Worm (Caenorhabditis elegans): ENCODE data around the gene nid-1.
A peak's percentile ranks its signal among the peaks of the same experiment; 100 is the strongest.
"Not testable (repeated sequence)": the region's sequence is repeated elsewhere in the genome, so short reads cannot be mapped to it uniquely, and the experiment has no call there.

Gene nid-1

DNA sequence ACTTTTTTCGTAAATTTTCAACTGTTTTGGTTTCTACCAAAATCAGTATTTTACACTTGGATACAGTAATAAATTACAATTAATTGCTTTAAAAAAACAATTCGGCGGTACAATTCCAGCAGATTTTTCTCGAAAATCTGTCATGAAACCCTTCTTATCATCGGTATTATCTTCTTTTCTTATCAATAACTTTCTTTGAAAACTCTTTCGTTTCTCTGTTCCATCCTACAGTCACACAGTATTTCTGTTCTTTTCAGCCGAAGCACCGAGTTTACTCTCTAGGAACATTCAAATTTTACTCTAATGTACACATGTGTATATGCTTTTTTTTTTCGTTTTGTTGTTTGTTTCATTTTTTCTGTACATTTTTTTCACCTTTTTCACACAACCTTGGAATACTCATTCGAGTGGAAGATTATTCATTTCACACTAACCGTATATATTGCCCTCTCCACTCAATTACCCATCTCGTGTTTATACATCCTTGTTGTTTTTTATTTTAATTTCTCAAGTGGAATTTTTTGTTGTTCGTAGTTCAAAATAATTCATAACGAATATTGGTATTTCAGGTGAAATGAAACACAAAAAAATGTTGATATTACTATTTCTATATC is at the start of gene nid-1:
Gene nid-1 (plus strand): TSS at position 564 of the 614 bp plus-strand sequence.
- no peak for TF ChIP-seq T22C8.4 (GFP tag; IDR thresholded peaks at IDR 0.05)
- TF ChIP-seq ztf-23 (GFP tag; IDR thresholded peaks at IDR 0.05): no peak

ce11 chrV:12865615-12866014 is 44.3 kb upstream of the nid-1 start, which contains the start of gene T07F10.5:
TSS of gene T07F10.5 (plus strand) at chrV:12865915.
- not testable (repeated sequence) for TF ChIP-seq ztf-29, ztf-23, tab-1 (GFP tag; IDR thresholded peaks at IDR 0.05)

- TF ChIP-seq ztf-29 (GFP tag; IDR thresholded peaks at IDR 0.05) (no peak), flt-1 (GFP tag; IDR thresholded peaks at IDR 0.05) (no peak), tab-1 (GFP tag; IDR thresholded peaks at IDR 0.05) (no peak), med-1 (GFP tag; optimal IDR thresholded peaks at IDR 0.05; ENCODE audit: insufficient read depth) (no peak), cog-1 (tag; optimal IDR thresholded peaks at IDR 0.05) (no peak), ref-1 (GFP tag; conservative IDR thresholded peaks at IDR 0.05) (no peak), T22C8.4 (GFP tag; IDR thresholded peaks at IDR 0.05) (no peak), ztf-23 (GFP tag; IDR thresholded peaks at IDR 0.05) (no peak), klf-2 (GFP tag; conservative IDR thresholded peaks at IDR 0.05) (no peak)
Observed at ce11 chrV:12867997-12868396, 41.9 kb upstream of the nid-1 start, which contains the start of gene nspg-1. TSS of gene nspg-1 (minus strand) at chrV:12868097.

DNA sequence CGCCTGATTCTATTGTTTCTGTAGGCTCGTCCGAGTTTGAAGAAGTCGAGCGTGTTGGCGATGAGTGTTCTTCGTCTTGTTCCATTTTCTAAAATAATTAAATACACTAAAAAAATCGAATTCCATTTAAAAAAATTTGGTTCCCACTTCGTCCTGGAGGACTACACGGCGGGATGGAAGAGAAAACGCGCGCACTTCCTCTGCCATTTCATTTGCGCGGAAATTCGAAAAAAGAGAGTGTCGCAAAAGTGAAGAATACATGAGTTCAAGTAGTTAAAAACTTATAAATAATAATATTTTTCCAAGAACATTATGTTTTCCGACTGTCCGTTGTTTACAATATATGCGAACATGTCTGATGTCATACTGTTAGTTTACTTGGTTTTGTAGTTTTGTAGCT is 40.0 kb upstream of the nid-1 start, which contains the start of gene T07F10.3:
Gene T07F10.3 (minus strand): TSS at position 98 of the 400 bp plus-strand sequence.
- TF ChIP-seq ztf-23 (GFP tag; IDR thresholded peaks at IDR 0.05) (peak; percentile 87), flt-1 (GFP tag; IDR thresholded peaks at IDR 0.05) (peak; percentile 85), klf-2 (GFP tag; conservative IDR thresholded peaks at IDR 0.05) (peak; percentile 67; the same call in 1 of the 2 replicates), ztf-29 (GFP tag; IDR thresholded peaks at IDR 0.05) (no peak), tab-1 (GFP tag; IDR thresholded peaks at IDR 0.05) (no peak), cog-1 (tag; optimal IDR thresholded peaks at IDR 0.05) (peak; percentile 77), T22C8.4 (GFP tag; IDR thresholded peaks at IDR 0.05) (peak; percentile 23; the same call in 1 of the 2 replicates)

ce11 chrV:12870740-12871139 is 39.2 kb upstream of the nid-1 start:
- TF ChIP-seq tab-1 (GFP tag; IDR thresholded peaks at IDR 0.05) (no peak), cog-1 (tag; optimal IDR thresholded peaks at IDR 0.05) (no peak), ztf-23 (GFP tag; IDR thresholded peaks at IDR 0.05) (no peak)

DNA sequence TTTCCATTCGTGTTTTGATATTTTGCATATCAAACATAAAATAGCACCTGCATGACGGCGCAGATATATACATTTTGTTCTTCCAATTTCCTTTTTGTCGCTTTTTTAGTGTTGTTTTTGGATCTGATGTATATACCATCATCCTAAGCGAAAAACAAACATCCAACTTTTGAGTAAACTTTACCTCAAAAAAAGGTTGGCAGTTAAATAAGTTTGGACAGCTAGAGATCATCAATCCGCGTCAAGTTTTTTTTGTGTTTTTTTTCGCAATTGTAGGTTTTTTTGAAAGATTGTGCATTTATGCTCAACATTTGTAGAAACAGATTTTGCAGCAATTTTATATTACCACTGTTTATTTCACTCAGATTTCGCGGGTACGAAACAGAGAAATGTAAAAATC is 38.2 kb upstream of the nid-1 start, which contains the start of gene bus-19:
Gene bus-19 (plus strand): TSS at position 301 of the 400 bp plus-strand sequence.
- no peak for TF ChIP-seq ref-1 (GFP tag; conservative IDR thresholded peaks at IDR 0.05)
- TF ChIP-seq tab-1 (GFP tag; IDR thresholded peaks at IDR 0.05): no peak
- TF ChIP-seq ztf-29 (GFP tag; IDR thresholded peaks at IDR 0.05): no peak
- no peak for TF ChIP-seq cog-1 (tag; optimal IDR thresholded peaks at IDR 0.05)
- no peak for TF ChIP-seq med-1 (GFP tag; optimal IDR thresholded peaks at IDR 0.05; ENCODE audit: insufficient read depth)
- no peak for TF ChIP-seq flt-1 (GFP tag; IDR thresholded peaks at IDR 0.05)
- TF ChIP-seq klf-2 (GFP tag; conservative IDR thresholded peaks at IDR 0.05): no peak
- TF ChIP-seq ztf-23 (GFP tag; IDR thresholded peaks at IDR 0.05): no peak
- TF ChIP-seq T22C8.4 (GFP tag; IDR thresholded peaks at IDR 0.05): no peak

DNA sequence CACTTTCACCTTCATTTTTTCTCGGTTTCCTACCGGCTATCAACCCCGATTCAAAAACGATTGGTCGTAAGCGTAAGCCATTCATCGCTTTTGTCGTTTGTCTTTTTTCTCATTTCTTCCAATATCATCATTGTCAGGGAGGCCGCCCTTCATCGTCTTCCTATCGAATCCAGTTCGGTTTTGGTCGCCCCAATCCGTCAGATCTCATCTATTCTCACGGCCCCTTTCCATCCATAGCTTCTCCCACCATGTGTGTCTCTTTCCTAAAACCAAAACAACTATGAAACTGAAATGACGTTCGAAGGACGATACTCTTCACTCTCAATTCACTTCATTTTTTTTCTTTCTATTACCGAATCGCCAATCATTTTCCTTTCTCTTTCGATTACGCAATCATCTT is 34.1 kb upstream of the nid-1 start:
- no peak for TF ChIP-seq ztf-29 (GFP tag; IDR thresholded peaks at IDR 0.05)
- TF ChIP-seq flt-1 (GFP tag; IDR thresholded peaks at IDR 0.05): no peak
- no peak for TF ChIP-seq tab-1 (GFP tag; IDR thresholded peaks at IDR 0.05)
- no peak for TF ChIP-seq med-1 (GFP tag; optimal IDR thresholded peaks at IDR 0.05; ENCODE audit: insufficient read depth)
- TF ChIP-seq T22C8.4 (GFP tag; IDR thresholded peaks at IDR 0.05): no peak
- no peak for TF ChIP-seq ref-1 (GFP tag; conservative IDR thresholded peaks at IDR 0.05)
- no peak for TF ChIP-seq klf-2 (GFP tag; conservative IDR thresholded peaks at IDR 0.05)
- TF ChIP-seq cog-1 (tag; optimal IDR thresholded peaks at IDR 0.05): no peak
- no peak for TF ChIP-seq ztf-23 (GFP tag; IDR thresholded peaks at IDR 0.05)

ce11 chrV:12876708-12877107 is 33.2 kb upstream of the nid-1 start:
- TF ChIP-seq ztf-29 (GFP tag; IDR thresholded peaks at IDR 0.05): no peak
- no peak for TF ChIP-seq klf-2 (GFP tag; conservative IDR thresholded peaks at IDR 0.05)

DNA sequence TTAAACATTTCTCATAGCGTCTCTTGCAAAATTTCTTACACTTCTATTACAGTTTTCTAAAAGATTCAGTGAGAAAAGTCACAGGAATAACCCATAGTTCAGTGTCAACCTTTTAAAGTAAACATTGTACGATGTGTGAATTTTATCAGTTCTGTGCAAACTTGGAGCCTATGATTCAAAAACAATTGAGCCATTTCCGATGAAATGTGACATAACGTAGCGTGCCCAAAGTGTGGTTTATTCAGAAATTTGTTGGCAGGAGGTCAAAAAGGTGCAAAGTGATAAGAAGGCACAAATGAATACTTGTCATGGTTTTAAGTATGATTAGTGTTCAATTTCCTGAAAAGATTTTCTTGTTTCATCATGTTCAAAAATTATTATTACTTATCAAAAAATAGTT is 32.3 kb upstream of the nid-1 start:
- TF ChIP-seq tab-1 (GFP tag; IDR thresholded peaks at IDR 0.05) (no peak), ref-1 (GFP tag; conservative IDR thresholded peaks at IDR 0.05) (no peak), ztf-23 (GFP tag; IDR thresholded peaks at IDR 0.05) (no peak), cog-1 (tag; optimal IDR thresholded peaks at IDR 0.05) (no peak), T22C8.4 (GFP tag; IDR thresholded peaks at IDR 0.05) (no peak), med-1 (GFP tag; optimal IDR thresholded peaks at IDR 0.05; ENCODE audit: insufficient read depth) (no peak), ztf-29 (GFP tag; IDR thresholded peaks at IDR 0.05) (no peak), flt-1 (GFP tag; IDR thresholded peaks at IDR 0.05) (no peak), klf-2 (GFP tag; conservative IDR thresholded peaks at IDR 0.05) (no peak)

DNA sequence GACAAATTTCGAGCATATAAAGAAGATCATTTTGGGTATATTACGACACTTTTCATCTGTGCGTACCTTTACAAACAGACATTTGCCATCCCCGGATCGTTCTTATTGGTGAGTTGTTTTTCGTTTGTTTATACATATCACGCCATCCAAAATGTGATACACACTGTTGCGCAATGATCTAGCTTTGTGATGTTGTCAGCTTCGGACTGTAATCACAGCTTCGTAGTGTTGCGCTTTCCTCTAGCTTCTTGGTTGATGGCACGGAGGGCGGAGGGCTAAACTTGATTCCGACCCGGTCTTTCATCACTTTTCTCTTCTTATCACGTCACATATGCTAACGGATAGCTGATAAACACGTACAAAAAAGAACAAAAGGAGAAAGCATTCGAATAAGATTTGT is 30.6 kb upstream of the nid-1 start:
- TF ChIP-seq med-1 (GFP tag; optimal IDR thresholded peaks at IDR 0.05; ENCODE audit: insufficient read depth): no peak
- no peak for TF ChIP-seq ztf-29 (GFP tag; IDR thresholded peaks at IDR 0.05)
- no peak for TF ChIP-seq T22C8.4 (GFP tag; IDR thresholded peaks at IDR 0.05)
- TF ChIP-seq flt-1 (GFP tag; IDR thresholded peaks at IDR 0.05): no peak
- no peak for TF ChIP-seq ztf-23 (GFP tag; IDR thresholded peaks at IDR 0.05)
- TF ChIP-seq cog-1 (tag; optimal IDR thresholded peaks at IDR 0.05): no peak
- TF ChIP-seq ref-1 (GFP tag; conservative IDR thresholded peaks at IDR 0.05): no peak
- TF ChIP-seq tab-1 (GFP tag; IDR thresholded peaks at IDR 0.05): no peak
- no peak for TF ChIP-seq klf-2 (GFP tag; conservative IDR thresholded peaks at IDR 0.05)

Data from whole organism, midembryonic.